Worm (Caenorhabditis elegans) whole organism, mixed stage, embryonic: ENCODE data around the gene F58F9.4.

Source experiments
- bed-3 ChIP-seq: fragments of 200-800 bp; sonication (Bioruptor generic); optimal IDR thresholded peaks from 3 replicates; lab custom pipeline; 2018; ENCODE audit warnings: mild to moderate bottlenecking, missing genetic modification characterization, moderate library complexity, missing compliant biosample characterization
- ces-1 ChIP-seq: fragments of 150-350 bp; optimal IDR thresholded peaks from 2 replicates; lab custom pipeline; 2014; ENCODE audit warnings: missing biosample characterization, missing genetic modification reagents, missing genetic modification characterization
- nhr-12 ChIP-seq: fragments of 150-350 bp; optimal IDR thresholded peaks from 2 replicates; lab custom pipeline; 2014; ENCODE audit warnings: missing biosample characterization, missing genetic modification characterization
- nhr-237 ChIP-seq: fragments of 150-350 bp; optimal IDR thresholded peaks from 2 replicates; lab custom pipeline; 2014; ENCODE audit warnings: missing biosample characterization, missing genetic modification characterization
- nhr-76 ChIP-seq: sonication (generic microtip); optimal IDR thresholded peaks from 2 replicates; lab custom pipeline; 2017; ENCODE audit warnings: missing biosample characterization, missing genetic modification characterization
- pha-4 ChIP-seq: fragments of 150-350 bp; optimal IDR thresholded peaks from 2 replicates; lab custom pipeline; 2018; ENCODE audit warnings: missing biosample characterization, missing genetic modification reagents, missing genetic modification characterization
- unc-39 ChIP-seq: fragments of 150-350 bp; optimal IDR thresholded peaks from 2 replicates; lab custom pipeline; 2014; ENCODE audit warnings: missing biosample characterization, missing genetic modification characterization
- unc-62 ChIP-seq: fragments of 150-350 bp; optimal IDR thresholded peaks from 2 replicates; lab custom pipeline; 2014; ENCODE audit warnings: missing biosample characterization, missing genetic modification reagents, missing genetic modification characterization

ce11 chrIV:6206294-6206776 is 24.5 kb upstream of the F58F9.4 start, which contains the start of gene C49A9.10:
- no peak for TF ChIP-seq bed-3 (GFP tag; lab: Kevin White, UChicago)
- peak; percentile 51 for TF ChIP-seq pha-4 (tag; lab: Kevin White, UChicago)
- TF ChIP-seq ces-1 (GFP tag; lab: Kevin White, UChicago): peak; percentile 45
- no peak for TF ChIP-seq nhr-12
- no peak for TF ChIP-seq unc-62 (GFP tag; lab: Kevin White, UChicago)
- peak; percentile 29 for TF ChIP-seq nhr-237 (tag; lab: Kevin White, UChicago)
- TF ChIP-seq unc-39 (tag; lab: Kevin White, UChicago): no peak
- TF ChIP-seq nhr-76 (tag; lab: Kevin White, UChicago): no peak
